Worm (Caenorhabditis elegans): ENCODE measurements around the gene lgg-1.

The lgg-1 gene

DNA sequence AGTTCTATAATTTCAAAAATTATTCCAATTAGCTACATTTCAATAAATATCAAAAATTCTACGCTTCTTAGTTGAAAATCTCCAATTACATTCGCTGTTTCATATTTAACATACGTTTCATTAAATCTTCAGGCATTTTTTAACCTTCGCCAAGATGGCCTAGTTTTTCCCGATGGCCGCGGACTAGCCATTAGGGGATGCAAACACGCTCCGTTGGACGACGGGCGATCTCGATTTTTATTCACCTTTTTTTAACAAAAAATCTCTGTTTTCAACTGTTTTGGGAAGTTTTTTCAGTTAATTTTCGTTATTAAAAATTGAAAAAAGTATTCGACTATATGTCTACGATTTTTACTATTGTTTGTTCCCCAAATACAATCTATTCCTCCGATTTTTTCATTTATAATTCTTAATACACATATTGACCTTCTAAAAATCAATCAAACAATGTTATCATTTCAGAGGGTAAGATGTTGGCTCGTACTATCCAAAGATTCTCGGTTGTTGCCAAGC, 35.7 kb upstream of the lgg-1 start, which contains the start of gene F58F12.1 (continued):
- TF ChIP-seq zag-1 (tag; optimal IDR thresholded peaks at IDR 0.05) (no peak), R02D3.7 (tag; optimal IDR thresholded peaks at IDR 0.05) (no peak), ama-1 (optimal IDR thresholded peaks at IDR 0.05) (no peak), lin-11 (tag; optimal IDR thresholded peaks at IDR 0.05) (no peak), fos-1 (tag; optimal IDR thresholded peaks at IDR 0.05) (peak; percentile 67), crh-2 (tag; optimal IDR thresholded peaks at IDR 0.05) (peak; percentile 24), nhr-77 (tag; optimal IDR thresholded peaks at IDR 0.05) (no peak), nhr-21 (tag; optimal IDR thresholded peaks at IDR 0.05) (peak; percentile 16), C34F6.9 (tag; optimal IDR thresholded peaks at IDR 0.05) (peak; percentile 81), nhr-6 (tag; optimal IDR thresholded peaks at IDR 0.05) (no peak), unc-39 (tag; optimal IDR thresholded peaks at IDR 0.05) (no peak), F13H6.1 (tag; optimal IDR thresholded peaks at IDR 0.05) (no peak), lsy-2 (tag; optimal IDR thresholded peaks at IDR 0.05) (peak; percentile 39 to 78)

ce11 chrII:6380866-6381265, 33.3 kb upstream of the lgg-1 start, which contains the start of gene F58F12.12:
Gene F58F12.12, plus strand, starts transcription at chrII:6381166.
- TF ChIP-seq unc-55 (GFP tag; optimal IDR thresholded peaks at IDR 0.05) (no peak), fos-1 (tag; optimal IDR thresholded peaks at IDR 0.05) (peak; percentile 3)

- TF ChIP-seq alr-1 (tag; optimal IDR thresholded peaks at IDR 0.05) (no peak), fos-1 (tag; optimal IDR thresholded peaks at IDR 0.05) (peak; percentile 44), sma-3 (GFP tag; optimal IDR thresholded peaks at IDR 0.05) (peak; percentile 10), skn-1 (tag; optimal IDR thresholded peaks at IDR 0.05) (no peak), nhr-12 (tag; optimal IDR thresholded peaks at IDR 0.05) (no peak), sma-9 (GFP tag; optimal IDR thresholded peaks at IDR 0.05) (peak; percentile 35), sma-9 (tag; optimal IDR thresholded peaks at IDR 0.05) (no peak), peb-1 (tag; optimal IDR thresholded peaks at IDR 0.05) (no peak), nhr-21 (tag; optimal IDR thresholded peaks at IDR 0.05) (peak; percentile 69)
These were observed 31.6 kb upstream of the lgg-1 start for ce11 chrII:6379038-6379563.

DNA sequence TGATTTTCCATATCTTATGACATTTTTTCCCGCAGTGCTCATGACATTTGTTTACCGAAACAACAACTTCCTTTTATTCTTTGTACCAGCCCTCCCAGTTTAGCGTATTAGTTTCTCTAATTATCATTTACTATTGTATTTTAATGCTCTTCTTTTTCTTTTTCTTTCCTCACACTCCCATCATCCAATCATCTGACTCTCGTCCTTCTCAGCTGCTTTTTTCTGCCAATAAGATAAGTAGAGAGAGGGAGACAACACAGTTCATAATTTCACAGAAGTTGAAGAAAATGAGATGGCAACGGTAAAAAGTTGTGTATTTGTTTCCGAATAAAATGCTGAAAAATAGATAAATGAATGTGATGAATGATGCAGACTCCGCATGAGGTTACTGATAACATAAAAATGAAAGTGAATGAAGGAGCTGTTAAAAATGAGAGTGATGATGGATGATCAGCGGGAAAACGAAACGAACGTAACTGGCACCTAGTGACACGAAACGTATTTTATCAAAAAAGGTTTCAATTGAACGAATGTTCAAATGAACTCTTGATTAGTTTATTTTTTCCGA, 29.9 kb upstream of the lgg-1 start:
- TF ChIP-seq Y55F3AM.14 (GFP tag; optimal IDR thresholded peaks at IDR 0.05) = no peak
- TF ChIP-seq F13H6.1 (tag; optimal IDR thresholded peaks at IDR 0.05) = no peak
- peak; percentile 90 for TF ChIP-seq fos-1 (tag; optimal IDR thresholded peaks at IDR 0.05)
- TF ChIP-seq ceh-82 (tag; optimal IDR thresholded peaks at IDR 0.05) = no peak
- TF ChIP-seq nhr-237 (tag; optimal IDR thresholded peaks at IDR 0.05) = no peak
- no peak for TF ChIP-seq C34F6.9 (tag; optimal IDR thresholded peaks at IDR 0.05)
- TF ChIP-seq egl-27 (tag; optimal IDR thresholded peaks at IDR 0.05) = no peak
- no peak for TF ChIP-seq nhr-23 (tag; optimal IDR thresholded peaks at IDR 0.05)
- TF ChIP-seq crh-2 (tag; optimal IDR thresholded peaks at IDR 0.05) = peak; percentile 40
- TF ChIP-seq ztf-11 (tag; optimal IDR thresholded peaks at IDR 0.05) = no peak
- TF ChIP-seq R02D3.7 (tag; optimal IDR thresholded peaks at IDR 0.05) = no peak
- TF ChIP-seq aly-2 (tag; optimal IDR thresholded peaks at IDR 0.05) = no peak
- TF ChIP-seq nhr-129 (tag; optimal IDR thresholded peaks at IDR 0.05) = peak; percentile 8
- no peak for TF ChIP-seq mbf-1 (tag; optimal IDR thresholded peaks at IDR 0.05)
- no peak for TF ChIP-seq lin-39 (tag; optimal IDR thresholded peaks at IDR 0.05)
- no peak for TF ChIP-seq unc-55 (GFP tag; optimal IDR thresholded peaks at IDR 0.05)
- no peak for TF ChIP-seq unc-39 (tag; optimal IDR thresholded peaks at IDR 0.05)
- TF ChIP-seq lsy-2 (tag; optimal IDR thresholded peaks at IDR 0.05) = no peak
- TF ChIP-seq ZK546.5 (tag; optimal IDR thresholded peaks at IDR 0.05) = no peak
- TF ChIP-seq nhr-77 (tag; optimal IDR thresholded peaks at IDR 0.05) = no peak
- TF ChIP-seq ama-1 (optimal IDR thresholded peaks at IDR 0.05) = no peak
- no peak for TF ChIP-seq nhr-21 (tag; optimal IDR thresholded peaks at IDR 0.05)
- TF ChIP-seq mab-5 (tag; optimal IDR thresholded peaks at IDR 0.05) = no peak
- peak; percentile 11 for TF ChIP-seq sma-9 (GFP tag; optimal IDR thresholded peaks at IDR 0.05)
- TF ChIP-seq sma-9 (tag; optimal IDR thresholded peaks at IDR 0.05) = no peak
- TF ChIP-seq ztf-1 (GFP tag; conservative IDR thresholded peaks at IDR 0.05) = no peak
- TF ChIP-seq nhr-11 (tag; optimal IDR thresholded peaks at IDR 0.05) = no peak
- TF ChIP-seq lin-13 (GFP tag; optimal IDR thresholded peaks at IDR 0.05) = no peak
- TF ChIP-seq blmp-1 (tag; optimal IDR thresholded peaks at IDR 0.05; ENCODE audit: insufficient read depth) = peak; percentile 29
- TF ChIP-seq lin-11 (tag; optimal IDR thresholded peaks at IDR 0.05) = no peak
- TF ChIP-seq nhr-25 (tag; optimal IDR thresholded peaks at IDR 0.05) = no peak
- no peak for TF ChIP-seq sem-4 (tag; optimal IDR thresholded peaks at IDR 0.05)
- no peak for TF ChIP-seq snpc-4 (tag; optimal IDR thresholded peaks at IDR 0.05)
- TF ChIP-seq nhr-6 (tag; optimal IDR thresholded peaks at IDR 0.05) = no peak
- TF ChIP-seq mdl-1 (tag; optimal IDR thresholded peaks at IDR 0.05) = no peak
- TF ChIP-seq skn-1 (tag; optimal IDR thresholded peaks at IDR 0.05) = no peak

All from whole organism, L2 larva.